Fruit fly (Drosophila melanogaster) whole organism, wandering third instar larva: ENCODE results near the gene Glg1.

Experiments
- CrebA ChIP-seq: fragments of 200-800 bp; sonication (Bioruptor generic); optimal IDR thresholded peaks from 2 replicates; lab custom pipeline; 2016; ENCODE audit warnings: missing biosample characterization, mild to moderate bottlenecking, missing genetic modification characterization, borderline replicate concordance
- Jra ChIP-seq: sonication (Bioruptor generic); optimal IDR thresholded peaks from 2 replicates; lab custom pipeline; 2016; ENCODE audit warnings: missing biosample characterization, missing genetic modification characterization
- N ChIP-seq: fragments of >200 bp; optimal IDR thresholded peaks from 2 replicates; lab custom pipeline; 2018; ENCODE audit warnings: missing biosample characterization, missing external identifiers, missing genetic modification characterization
- br ChIP-seq: fragments of 200-800 bp; sonication (Bioruptor generic); optimal IDR thresholded peaks from 2 replicates; lab custom pipeline; 2016; ENCODE audit warnings: missing biosample characterization, missing genetic modification characterization

dm6 chr3L:21492723-21493316 lies 14.5 kb downstream of the Glg1 start, which contains the start of the genes CG7202 and CG7519:
- TF ChIP-seq Jra (GFP tag; lab: Kevin White, UChicago) (no peak), N (GFP tag; lab: Kevin White, UChicago) (no peak), CrebA (GFP tag; lab: Kevin White, UChicago) (no peak), br (GFP tag; lab: Kevin White, UChicago) (no peak)
